Fruit fly (Drosophila melanogaster): Measurements from ENCODE around the gene cact.
A peak's percentile ranks its signal among the peaks of the same experiment; 100 is the strongest.

cact gene

dm6 chr2L:16299466-16300311 lies 26.3 kb downstream of the cact start, which contains the start of the genes heix and CG17328 (continued):
- no peak for TF ChIP-seq p53 (GFP tag; optimal IDR thresholded peaks at IDR 0.05)
- peak; percentile 73 for TF ChIP-seq HLH54F (GFP tag; optimal IDR thresholded peaks at IDR 0.05)
- peak; percentile 44; the same call in 1 of the 2 replicates for TF ChIP-seq CG31224 (GFP tag; IDR thresholded peaks at IDR 0.05)
- peak; percentile 61 for TF ChIP-seq CG34376 (GFP tag; optimal IDR thresholded peaks at IDR 0.05)
- TF ChIP-seq CG18476 (GFP tag; optimal IDR thresholded peaks at IDR 0.05) = peak; percentile 48
- TF ChIP-seq pros (GFP tag; optimal IDR thresholded peaks at IDR 0.05) = no peak
- TF ChIP-seq Asciz (GFP tag; optimal IDR thresholded peaks at IDR 0.05) = no peak
- TF ChIP-seq btn (GFP tag; optimal IDR thresholded peaks at IDR 0.05) = no peak
- TF ChIP-seq fd96Cb (tag; optimal IDR thresholded peaks at IDR 0.05) = peak; percentile 58
- TF ChIP-seq sug (tag; optimal IDR thresholded peaks at IDR 0.05) = peak; percentile 66
- peak; percentile 73 for TF ChIP-seq Hr3 (GFP tag; optimal IDR thresholded peaks at IDR 0.05)
- peak; percentile 80 for TF ChIP-seq tio (GFP tag; optimal IDR thresholded peaks at IDR 0.05)
- TF ChIP-seq CG7963 (GFP tag; IDR thresholded peaks at IDR 0.05; ENCODE audit: partially characterized antibody) = no peak
- TF ChIP-seq run (tag; optimal IDR thresholded peaks at IDR 0.05) = no peak
- TF ChIP-seq rib (GFP tag; IDR thresholded peaks at IDR 0.05) = 0 out of 2 replicates have a peak, but pooled peaks have one; percentile 36
- TF ChIP-seq vfl (GFP tag; optimal IDR thresholded peaks at IDR 0.05) = no peak
- TF ChIP-seq Max (GFP tag; optimal IDR thresholded peaks at IDR 0.05) = peak; percentile 60
- peak; percentile 39 for TF ChIP-seq BtbVII (GFP tag; optimal IDR thresholded peaks at IDR 0.05)
- peak; percentile 79 for TF ChIP-seq CG14441 (GFP tag; IDR thresholded peaks at IDR 0.05)
- no peak for TF ChIP-seq Oli (tag; optimal IDR thresholded peaks at IDR 0.05)
- peak; percentile 82 for TF ChIP-seq dysf (GFP tag; IDR thresholded peaks at IDR 0.05)
- TF ChIP-seq CG18262 (tag; optimal IDR thresholded peaks at IDR 0.05) = peak; percentile 70
- peak; percentile 30 for TF ChIP-seq NK7.1 (GFP tag; optimal IDR thresholded peaks at IDR 0.05)
- TF ChIP-seq Gug (GFP tag; IDR thresholded peaks at IDR 0.05) = peak; percentile 68; the same call in 2 of the 4 replicates
- peak; percentile 64 for TF ChIP-seq eyg (GFP tag; optimal IDR thresholded peaks at IDR 0.05)
- TF ChIP-seq CG11723 (GFP tag; optimal IDR thresholded peaks at IDR 0.05) = no peak
- peak; percentile 30 for TF ChIP-seq HmgZ (tag; optimal IDR thresholded peaks at IDR 0.05)
- no peak for TF ChIP-seq Doc2 (GFP tag; IDR thresholded peaks at IDR 0.05)
- no peak for TF ChIP-seq psq (GFP tag; optimal IDR thresholded peaks at IDR 0.05)
- TF ChIP-seq CG6254 (GFP tag; optimal IDR thresholded peaks at IDR 0.05) = no peak
- no peak for TF ChIP-seq CG1647 (GFP tag; optimal IDR thresholded peaks at IDR 0.05)
- TF ChIP-seq lola (GFP tag; optimal IDR thresholded peaks at IDR 0.05) = peak in 1 of 3 experiments; percentile 70
- peak; percentile 73 for TF ChIP-seq CG15479 (GFP tag; optimal IDR thresholded peaks at IDR 0.05)
- TF ChIP-seq CG17829 (tag; optimal IDR thresholded peaks at IDR 0.05) = peak; percentile 71
- no peak for TF ChIP-seq en (GFP tag; optimal IDR thresholded peaks at IDR 0.05)
- TF ChIP-seq stc (GFP tag; IDR thresholded peaks at IDR 0.05) = peak; percentile 62
- peak; percentile 6 for TF ChIP-seq CG9876 (GFP tag; optimal IDR thresholded peaks at IDR 0.05)
- no peak for TF ChIP-seq ac (GFP tag; optimal IDR thresholded peaks at IDR 0.05)
- TF ChIP-seq chinmo (GFP tag; IDR thresholded peaks at IDR 0.05; ENCODE audit: partially characterized antibody) = no peak
- peak; percentile 48; the same call in 1 of the 2 replicates for TF ChIP-seq ara (GFP tag; IDR thresholded peaks at IDR 0.05)
- TF ChIP-seq CG1832 (GFP tag; optimal IDR thresholded peaks at IDR 0.05) = peak; percentile 57
- no peak for TF ChIP-seq hb (GFP tag; IDR thresholded peaks at IDR 0.05; ENCODE audit: partially characterized antibody)
- TF ChIP-seq Antp (GFP tag; optimal IDR thresholded peaks at IDR 0.05) = peak; percentile 55
- TF ChIP-seq TFAM (GFP tag; optimal IDR thresholded peaks at IDR 0.05) = no peak
- TF ChIP-seq Elba2 (GFP tag; optimal IDR thresholded peaks at IDR 0.05) = no peak
- peak; percentile 69 for TF ChIP-seq Mad (GFP tag; optimal IDR thresholded peaks at IDR 0.05)
- TF ChIP-seq HmgD (GFP tag; optimal IDR thresholded peaks at IDR 0.05) = no peak
- TF ChIP-seq BEAF-32 (GFP tag; optimal IDR thresholded peaks at IDR 0.05) = peak; percentile 58
- no peak for TF ChIP-seq dan (GFP tag; IDR thresholded peaks at IDR 0.05)

Measured in whole organism, embryonic.